Worm (Caenorhabditis elegans) whole organism, L4 larva: ENCODE measurements around the gene sre-29.

Experiments used
- R02D3.7 ChIP-seq: fragments of 150-350 bp; sonication (generic microtip); optimal IDR thresholded peaks from 3 replicates; lab custom pipeline; 2014; ENCODE audit warnings: missing biosample characterization, missing genetic modification characterization
- Y5F2A.4 ChIP-seq: fragments of 200-800 bp; sonication (Bioruptor generic); optimal IDR thresholded peaks from 2 replicates; lab custom pipeline; 2018; ENCODE audit warnings: mild to moderate bottlenecking, missing genetic modification characterization, missing compliant biosample characterization
- ceh-62 ChIP-seq: sonication (generic microtip); optimal IDR thresholded peaks from 2 replicates; lab custom pipeline; 2017; ENCODE audit warnings: missing biosample characterization, missing genetic modification characterization
- dpl-1 ChIP-seq: fragments of 150-350 bp; optimal IDR thresholded peaks from 2 replicates; lab custom pipeline; 2014; ENCODE audit warnings: missing biosample characterization, missing genetic modification reagents, missing genetic modification characterization
- fkh-10 ChIP-seq: fragments of 150-350 bp; optimal IDR thresholded peaks from 2 replicates; lab custom pipeline; 2014; ENCODE audit warnings: missing biosample characterization, missing genetic modification reagents, missing genetic modification characterization
- lin-13 ChIP-seq: fragments of 150-350 bp; optimal IDR thresholded peaks from 2 replicates; lab custom pipeline; 2014; ENCODE audit warnings: missing biosample characterization, missing genetic modification reagents, missing genetic modification characterization
- nhr-28 ChIP-seq: fragments of 150-350 bp; optimal IDR thresholded peaks from 2 replicates; lab custom pipeline; 2014; ENCODE audit warnings: missing biosample characterization, missing genetic modification characterization
- nhr-48 ChIP-seq: sonication (generic microtip); optimal IDR thresholded peaks from 2 replicates; lab custom pipeline; 2016; ENCODE audit warnings: mild to moderate bottlenecking, missing genetic modification characterization, missing compliant biosample characterization
- nhr-77 ChIP-seq: fragments of 150-350 bp; optimal IDR thresholded peaks from 2 replicates; lab custom pipeline; 2014; ENCODE audit warnings: missing biosample characterization, missing genetic modification characterization
- pha-4 ChIP-seq, 2 experiments: fragments of 150-350 bp in 1 of 2; fragments of 200-800 bp in 1 of 2; sonication (Bioruptor generic) in 1 of 2; IDR thresholded peaks in 1 of 2; optimal IDR thresholded peaks in 1 of 2; 2 replicates each; pipeline versions ENCODE4 v1.3.6 to Lab custom; 2014 to 2022; ENCODE audit warnings: missing genetic modification characterization in 2 of 2, missing genetic modification reagents in 2 of 2, missing biosample characterization in 1 of 2, missing compliant biosample characterization in 1 of 2
- skn-1 ChIP-seq: fragments of 150-350 bp; optimal IDR thresholded peaks from 2 replicates; lab custom pipeline; 2014; ENCODE audit warnings: missing biosample characterization, missing genetic modification characterization
- snpc-4 ChIP-seq: fragments of 150-350 bp; optimal IDR thresholded peaks from 2 replicates; lab custom pipeline; 2014; ENCODE audit warnings: missing biosample characterization, missing genetic modification characterization
- zag-1 ChIP-seq: fragments of 150-350 bp; optimal IDR thresholded peaks from 2 replicates; lab custom pipeline; 2014; ENCODE audit warnings: missing biosample characterization, missing genetic modification characterization

ce11 chrII:12448241-12448640 lies 46.5 kb upstream of the sre-29 start, which contains the start of gene srh-27:
- no peak for TF ChIP-seq zag-1
- no peak for TF ChIP-seq ceh-62
- TF ChIP-seq skn-1 (tag; lab: Kevin White, UChicago), result no peak
- no peak for TF ChIP-seq nhr-48
- TF ChIP-seq Y5F2A.4, result no peak
- TF ChIP-seq lin-13 (GFP tag; lab: Kevin White, UChicago), result no peak
- no peak for TF ChIP-seq fkh-10 (GFP tag; lab: Kevin White, UChicago)
- TF ChIP-seq nhr-28 (tag; lab: Kevin White, UChicago), result no peak
- TF ChIP-seq snpc-4 (tag; lab: Kevin White, UChicago), result no peak
- no peak for TF ChIP-seq nhr-77 (tag; lab: Kevin White, UChicago)
- TF ChIP-seq dpl-1 (GFP tag; lab: Kevin White, UChicago), result no peak
- TF ChIP-seq R02D3.7 (tag; lab: Kevin White, UChicago), result no peak
- no peak for TF ChIP-seq pha-4 (GFP tag; IDR thresholded peaks at IDR 0.05; lab: Robert Waterston, UW)
- TF ChIP-seq pha-4 (tag; optimal IDR thresholded peaks at IDR 0.05; lab: Kevin White, UChicago), result no peak
